Worm (Caenorhabditis elegans) whole organism, L1 larva: Measurements from ENCODE around the gene mff-1.
A peak's percentile ranks its signal among the peaks of the same experiment; 100 is the strongest.

ENCODE experiments used
- C04F5.9 ChIP-seq: sonication (generic microtip); optimal IDR thresholded peaks from 2 replicates; lab custom pipeline; 2016; ENCODE audit warnings: missing genetic modification characterization, missing compliant biosample characterization
- C34B4.2 ChIP-seq: sonication (generic microtip); optimal IDR thresholded peaks from 2 replicates; lab custom pipeline; 2017; ENCODE audit warnings: mild to moderate bottlenecking, missing genetic modification characterization, missing compliant biosample characterization
- F16B12.6 ChIP-seq: fragments of 150-350 bp; optimal IDR thresholded peaks from 2 replicates; lab custom pipeline; 2014; ENCODE audit warnings: missing biosample characterization, missing genetic modification characterization
- Y116A8C.19 ChIP-seq: sonication (generic microtip); optimal IDR thresholded peaks from 2 replicates; lab custom pipeline; 2016; ENCODE audit warnings: missing compliant biosample characterization, missing genetic modification characterization, borderline replicate concordance
- aha-1 ChIP-seq: fragments of 150-350 bp; optimal IDR thresholded peaks from 2 replicates; lab custom pipeline; 2014; ENCODE audit warnings: missing biosample characterization, missing genetic modification characterization
- alr-1 ChIP-seq: fragments of 200-800 bp; sonication (Bioruptor generic); optimal IDR thresholded peaks from 2 replicates; lab custom pipeline; 2018; ENCODE audit warnings: borderline replicate concordance, mild to moderate bottlenecking, missing genetic modification characterization, missing compliant biosample characterization
- ama-1 ChIP-seq: fragments of 150-350 bp; optimal IDR thresholded peaks from 2 replicates; lab custom pipeline; 2014
- blmp-1 ChIP-seq: fragments of 150-350 bp; optimal IDR thresholded peaks from 2 replicates; lab custom pipeline; 2014; ENCODE audit warnings: missing biosample characterization, missing genetic modification characterization
- ceh-63 ChIP-seq: fragments of 200-800 bp; sonication (Bioruptor generic); optimal IDR thresholded peaks from 2 replicates; lab custom pipeline; 2018; ENCODE audit warnings: mild to moderate bottlenecking, missing genetic modification characterization, missing compliant biosample characterization
- ceh-8 ChIP-seq: fragments of 200-800 bp; sonication (Bioruptor generic); optimal IDR thresholded peaks from 2 replicates; lab custom pipeline; 2018; ENCODE audit warnings: mild to moderate bottlenecking, missing genetic modification characterization, moderate library complexity, missing compliant biosample characterization
- ceh-82 ChIP-seq, 3 experiments: fragments of 150-350 bp in 1 of 3; sonication (generic microtip) in 2 of 3; optimal IDR thresholded peaks; 2 replicates each; lab custom pipeline; 2014 to 2017; ENCODE audit warnings: missing biosample characterization in 3 of 3, missing genetic modification characterization in 3 of 3
- ceh-90 ChIP-seq: sonication (generic microtip); optimal IDR thresholded peaks from 2 replicates; lab custom pipeline; 2016; ENCODE audit warnings: missing genetic modification characterization, missing compliant biosample characterization
- ces-1 ChIP-seq: fragments of 150-350 bp; optimal IDR thresholded peaks from 2 replicates; lab custom pipeline; 2014; ENCODE audit warnings: missing biosample characterization, missing genetic modification reagents, missing genetic modification characterization
- dsc-1 ChIP-seq: sonication (generic microtip); optimal IDR thresholded peaks from 2 replicates; lab custom pipeline; 2016; ENCODE audit warnings: mild to moderate bottlenecking, missing genetic modification characterization, missing compliant biosample characterization
- efl-3 ChIP-seq: fragments of 200-800 bp; sonication (Bioruptor generic); optimal IDR thresholded peaks from 2 replicates; lab custom pipeline; 2018; ENCODE audit warnings: mild to moderate bottlenecking, missing genetic modification characterization, missing compliant biosample characterization
- egl-13 ChIP-seq: sonication (generic microtip); optimal IDR thresholded peaks from 2 replicates; lab custom pipeline; 2016; ENCODE audit warnings: missing genotype, missing genetic modification reagents, missing genetic modification characterization, missing compliant biosample characterization
- elt-2 ChIP-seq: sonication (generic microtip); optimal IDR thresholded peaks from 2 replicates; lab custom pipeline; 2016; ENCODE audit warnings: missing genetic modification characterization, mild to moderate bottlenecking, inconsistent platforms, missing compliant biosample characterization, missing genetic modification reagents
- ets-5 ChIP-seq: fragments of 200-800 bp; sonication (Bioruptor generic); IDR thresholded peaks from 2 replicates; pipeline ENCODE4 v1.3.6; 2022; ENCODE audit warnings: missing genetic modification characterization, missing compliant biosample characterization
- fkh-4 ChIP-seq: sonication (generic microtip); optimal IDR thresholded peaks from 2 replicates; lab custom pipeline; 2016; ENCODE audit warnings: missing compliant biosample characterization, missing genetic modification characterization, borderline replicate concordance
- hpl-2 ChIP-seq: fragments of 150-350 bp; optimal IDR thresholded peaks from 2 replicates; lab custom pipeline; 2014; ENCODE audit warnings: missing biosample characterization, missing genetic modification reagents, missing genetic modification characterization
- irx-1 ChIP-seq: sonication (generic microtip); optimal IDR thresholded peaks from 2 replicates; lab custom pipeline; 2016; ENCODE audit warnings: missing genetic modification characterization, missing compliant biosample characterization
- isw-1 ChIP-seq: fragments of 200-800 bp; sonication (Bioruptor generic); IDR thresholded peaks from 2 replicates; pipeline ENCODE4 v1.3.6; 2022; ENCODE audit warnings: missing genetic modification characterization, missing compliant biosample characterization
- jun-1 ChIP-seq: fragments of 150-350 bp; optimal IDR thresholded peaks from 2 replicates; lab custom pipeline; 2014; ENCODE audit warnings: missing biosample characterization, missing genetic modification reagents, missing genetic modification characterization
- lin-14 ChIP-seq: fragments of 200-800 bp; sonication (Bioruptor generic); optimal IDR thresholded peaks from 2 replicates; lab custom pipeline; 2018; ENCODE audit warnings: mild to moderate bottlenecking, missing genetic modification characterization, moderate library complexity, missing compliant biosample characterization
- lin-15B ChIP-seq: fragments of 150-350 bp; sonication (generic microtip); optimal IDR thresholded peaks from 3 replicates; lab custom pipeline; 2014; ENCODE audit warnings: missing biosample characterization, missing genetic modification characterization
- lin-35 ChIP-seq, 2 experiments: fragments of 150-350 bp; optimal IDR thresholded peaks; 2 replicates each; lab custom pipeline; 2014; ENCODE audit warnings: missing biosample characterization in 2 of 2, missing genetic modification characterization in 2 of 2, missing genetic modification reagents in 2 of 2
- lir-3 ChIP-seq: sonication (generic microtip); optimal IDR thresholded peaks from 2 replicates; lab custom pipeline; 2016; ENCODE audit warnings: mild to moderate bottlenecking, missing genetic modification characterization, moderate library complexity, missing compliant biosample characterization; ENCODE audit not compliant: poor library complexity
- lsy-2 ChIP-seq, 2 experiments: fragments of 150-350 bp; optimal IDR thresholded peaks; 2 replicates each; lab custom pipeline; 2014; ENCODE audit warnings: missing biosample characterization in 2 of 2, missing genetic modification characterization in 2 of 2
- mdl-1 ChIP-seq, 2 experiments: fragments of 150-350 bp; optimal IDR thresholded peaks; 2 replicates each; lab custom pipeline; 2014 to 2017; ENCODE audit warnings: missing biosample characterization in 2 of 2, missing genetic modification characterization in 2 of 2, inconsistent platforms in 1 of 2
- mef-2 ChIP-seq: fragments of 150-350 bp; optimal IDR thresholded peaks from 2 replicates; lab custom pipeline; 2014; ENCODE audit warnings: missing biosample characterization, missing genetic modification characterization
- nhr-11 ChIP-seq: fragments of 150-350 bp; optimal IDR thresholded peaks from 2 replicates; lab custom pipeline; 2014; ENCODE audit warnings: missing biosample characterization, missing genetic modification characterization
- nhr-12 ChIP-seq: sonication (generic microtip); optimal IDR thresholded peaks from 2 replicates; lab custom pipeline; 2017; ENCODE audit warnings: missing biosample characterization, missing genetic modification characterization
- nhr-19 ChIP-seq: fragments of 200-800 bp; sonication (Bioruptor generic); conservative IDR thresholded peaks from 2 replicates; pipeline ENCODE4 v1.3.6; 2022; ENCODE audit warnings: missing genetic modification characterization, missing compliant biosample characterization
- nhr-20 ChIP-seq: sonication (generic microtip); optimal IDR thresholded peaks from 2 replicates; lab custom pipeline; 2016; ENCODE audit warnings: mild to moderate bottlenecking, missing genetic modification characterization, missing compliant biosample characterization
- nhr-237 ChIP-seq: fragments of 150-350 bp; optimal IDR thresholded peaks from 2 replicates; lab custom pipeline; 2014; ENCODE audit warnings: missing biosample characterization, missing genetic modification characterization
- nhr-47 ChIP-seq: sonication (generic microtip); optimal IDR thresholded peaks from 2 replicates; lab custom pipeline; 2016; ENCODE audit warnings: mild to moderate bottlenecking, missing genetic modification characterization, moderate library complexity, missing compliant biosample characterization
- nhr-71 ChIP-seq: sonication (generic microtip); optimal IDR thresholded peaks from 2 replicates; lab custom pipeline; 2016; ENCODE audit warnings: mild to moderate bottlenecking, missing genetic modification characterization, moderate library complexity, missing compliant biosample characterization
- nhr-85 ChIP-seq: sonication (generic microtip); peaks from one replicate; lab custom pipeline; 2016; ENCODE audit warnings: missing genetic modification characterization, inconsistent platforms, missing compliant biosample characterization
- nhr-90 ChIP-seq: sonication (generic microtip); optimal IDR thresholded peaks from 2 replicates; lab custom pipeline; 2016; ENCODE audit warnings: mild to moderate bottlenecking, missing genetic modification characterization, missing compliant biosample characterization; ENCODE audit not compliant: poor library complexity
- pqm-1 ChIP-seq: sonication (generic microtip); optimal IDR thresholded peaks from 3 replicates; lab custom pipeline; 2017; ENCODE audit warnings: missing biosample characterization, missing genetic modification characterization
- skn-1 ChIP-seq: fragments of 150-350 bp; optimal IDR thresholded peaks from 2 replicates; lab custom pipeline; 2014; ENCODE audit warnings: missing biosample characterization, missing genetic modification characterization
- snpc-4 ChIP-seq: fragments of 150-350 bp; optimal IDR thresholded peaks from 2 replicates; lab custom pipeline; 2014; ENCODE audit warnings: missing biosample characterization, missing genetic modification characterization
- sox-4 ChIP-seq: sonication (generic microtip); optimal IDR thresholded peaks from 2 replicates; lab custom pipeline; 2016; ENCODE audit warnings: missing genetic modification characterization, missing compliant biosample characterization
- sup-37 ChIP-seq: fragments of 200-800 bp; sonication (Bioruptor generic); optimal IDR thresholded peaks from 2 replicates; lab custom pipeline; 2018; ENCODE audit warnings: mild to moderate bottlenecking, missing genetic modification characterization, missing compliant biosample characterization
- swsn-7 ChIP-seq: sonication (generic microtip); optimal IDR thresholded peaks from 2 replicates; lab custom pipeline; 2016; ENCODE audit warnings: missing genetic modification characterization, missing compliant biosample characterization
- tlp-1 ChIP-seq: fragments of 150-350 bp; optimal IDR thresholded peaks from 2 replicates; lab custom pipeline; 2014; ENCODE audit warnings: missing biosample characterization, missing genetic modification characterization
- unc-62 ChIP-seq: fragments of 150-350 bp; optimal IDR thresholded peaks from 2 replicates; lab custom pipeline; 2014; ENCODE audit warnings: missing biosample characterization, missing genetic modification reagents, missing genetic modification characterization
- unc-86 ChIP-seq: sonication (generic microtip); optimal IDR thresholded peaks from 2 replicates; lab custom pipeline; 2016; ENCODE audit warnings: missing genetic modification characterization, missing compliant biosample characterization
- unc-98 ChIP-seq: fragments of 200-800 bp; sonication (Bioruptor generic); IDR thresholded peaks from 2 replicates; pipeline ENCODE4 v1.3.6; 2022; ENCODE audit warnings: missing genetic modification characterization, missing compliant biosample characterization
- vab-15 ChIP-seq: sonication (generic microtip); optimal IDR thresholded peaks from 2 replicates; lab custom pipeline; 2017; ENCODE audit warnings: missing genotype, mild to moderate bottlenecking, missing genetic modification characterization, missing compliant biosample characterization
- zip-4 ChIP-seq: fragments of 200-800 bp; sonication (Bioruptor generic); optimal IDR thresholded peaks from 2 replicates; lab custom pipeline; 2018; ENCODE audit warnings: mild to moderate bottlenecking, missing genetic modification characterization, moderate library complexity, missing compliant biosample characterization
- ztf-4 ChIP-seq: fragments of 150-350 bp; optimal IDR thresholded peaks from 2 replicates; lab custom pipeline; 2014; ENCODE audit warnings: missing biosample characterization, missing genetic modification characterization

mff-1 gene

ce11 chrX:13006328-13006727, 19.3 kb upstream of the mff-1 start (continued):
- TF ChIP-seq ceh-82 (tag; optimal IDR thresholded peaks at IDR 0.05; lab: Kevin White, UChicago) (no peak), nhr-20 (tag; lab: Kevin White, UChicago) (peak; percentile 37), unc-86 (tag; lab: Kevin White, UChicago) (no peak), tlp-1 (no peak), ces-1 (GFP tag; lab: Kevin White, UChicago) (no peak), ets-5 (GFP tag; lab: Robert Waterston, UW) (no peak), nhr-11 (tag; lab: Kevin White, UChicago) (no peak), Y116A8C.19 (tag; lab: Kevin White, UChicago) (no peak), sup-37 (GFP tag; lab: Kevin White, UChicago) (no peak), unc-98 (GFP tag; lab: Robert Waterston, UW) (no peak), hpl-2 (GFP tag; lab: Kevin White, UChicago) (no peak), mdl-1 (tag; optimal IDR thresholded peaks at IDR 0.05; lab: Kevin White, UChicago) (peak in 1 of 2 experiments; percentile 22), lir-3 (no peak), lsy-2 (tag; optimal IDR thresholded peaks at IDR 0.05; lab: Kevin White, UChicago) (no peak), nhr-85 (tag; lab: Kevin White, UChicago) (peak; percentile 89), lin-15B (tag; lab: Kevin White, UChicago) (no peak), nhr-90 (peak; percentile 11), ceh-8 (no peak), fkh-4 (tag; lab: Kevin White, UChicago) (no peak), C34B4.2 (no peak), F16B12.6 (tag; lab: Kevin White, UChicago) (no peak), elt-2 (tag; lab: Kevin White, UChicago) (no peak), aha-1 (no peak), unc-62 (no peak), ceh-90 (tag; lab: Kevin White, UChicago) (no peak), nhr-47 (no peak), blmp-1 (tag; lab: Kevin White, UChicago) (peak; percentile 71), pqm-1 (no peak), snpc-4 (no peak), irx-1 (no peak), mef-2 (no peak), efl-3 (GFP tag; lab: Kevin White, UChicago) (no peak), alr-1 (no peak), zip-4 (no peak), C04F5.9 (no peak), nhr-71 (tag; lab: Kevin White, UChicago) (peak; percentile 34), lin-14 (GFP tag; lab: Kevin White, UChicago) (peak; percentile 55), dsc-1 (tag; lab: Kevin White, UChicago) (no peak), nhr-237 (tag; lab: Kevin White, UChicago) (no peak), ceh-63 (GFP tag; lab: Kevin White, UChicago) (no peak), vab-15 (tag; lab: Kevin White, UChicago) (no peak), sox-4 (no peak), ztf-4 (tag; lab: Kevin White, UChicago) (no peak), isw-1 (GFP tag; lab: Robert Waterston, UW) (no peak), lin-35 (GFP tag; optimal IDR thresholded peaks at IDR 0.05; lab: Kevin White, UChicago) (no peak), egl-13 (tag; lab: Kevin White, UChicago) (no peak), skn-1 (no peak), nhr-12 (tag; lab: Kevin White, UChicago) (no peak), ama-1 (no peak), swsn-7 (tag; lab: Kevin White, UChicago) (no peak), jun-1 (tag; lab: Kevin White, UChicago) (no peak), nhr-19 (GFP tag; lab: Robert Waterston, UW) (no peak)
